Worm (Caenorhabditis elegans) whole organism, L2 larva: ENCODE results near the gene pxd-1.

Source experiments
- ama-1 ChIP-seq: fragments of 150-350 bp; optimal IDR thresholded peaks from 2 replicates; lab custom pipeline; 2018; ENCODE audit warnings: inconsistent platforms
- unc-62 ChIP-seq: fragments of 150-350 bp; optimal IDR thresholded peaks from 2 replicates; lab custom pipeline; 2014; ENCODE audit warnings: missing biosample characterization, missing genetic modification reagents, missing genetic modification characterization

DNA sequence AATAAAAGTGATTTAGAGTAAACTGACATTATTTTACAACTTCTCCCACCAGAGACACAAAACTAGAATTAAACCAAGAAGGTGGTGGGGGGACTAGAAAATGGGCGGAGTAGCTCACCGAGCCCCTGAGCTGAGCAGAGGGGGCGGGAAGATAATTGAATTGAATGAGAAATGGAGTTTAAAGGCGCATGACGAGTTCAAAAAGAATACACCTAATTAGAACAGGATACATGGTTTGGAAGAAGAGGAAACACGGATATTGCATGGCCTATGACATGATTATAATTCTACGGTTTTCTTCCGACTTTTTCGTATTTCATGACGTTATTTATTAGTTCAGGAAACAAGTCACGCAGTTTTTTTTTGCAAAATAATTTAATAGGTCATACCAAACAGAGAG lies 22.1 kb downstream of the pxd-1 start, which contains the start of gene T02C12.5:
- TF ChIP-seq unc-62 (GFP tag; lab: Kevin White, UChicago) = no peak
- TF ChIP-seq ama-1 (lab: Kevin White, UChicago) = no peak
